Worm (Caenorhabditis elegans): Measurements from ENCODE around the gene C06B8.7.

ce11 chrV:15483563-15483962, 15.0 kb upstream of the C06B8.7 start:
- TF ChIP-seq ztf-11 (tag; optimal IDR thresholded peaks at IDR 0.05) (no peak), nhr-25 (tag; optimal IDR thresholded peaks at IDR 0.05; ENCODE audit: borderline replicate concordance, insufficient read depth) (no peak), dve-1 (tag; optimal IDR thresholded peaks at IDR 0.05; ENCODE audit: insufficient read depth) (no peak), rbr-2 (tag; optimal IDR thresholded peaks at IDR 0.05) (no peak), pha-4 (GFP tag; IDR thresholded peaks at IDR 0.05) (no peak), pha-4 (tag; optimal IDR thresholded peaks at IDR 0.05) (no peak), zfp-3 (GFP tag; conservative IDR thresholded peaks at IDR 0.05) (no peak), F10B5.3 (tag; optimal IDR thresholded peaks at IDR 0.05) (no peak)
